Worm (Caenorhabditis elegans) whole organism, early embryonic: Measurements from ENCODE around the gene alh-4.
A peak's percentile ranks its signal among the peaks of the same experiment; 100 is the strongest.

ENCODE experiments used
- B0310.2 ChIP-seq: sonication (generic microtip); optimal IDR thresholded peaks from 2 replicates; lab custom pipeline; 2016; ENCODE audit warnings: mild to moderate bottlenecking, missing genetic modification characterization, missing compliant biosample characterization
- F13C5.2 ChIP-seq: sonication (generic microtip); optimal IDR thresholded peaks from 2 replicates; lab custom pipeline; 2017; ENCODE audit warnings: mild to moderate bottlenecking, missing genetic modification characterization, inconsistent platforms, missing compliant biosample characterization
- aly-1 ChIP-seq: sonication (generic microtip); optimal IDR thresholded peaks from 2 replicates; lab custom pipeline; 2016; ENCODE audit warnings: missing genetic modification characterization, missing compliant biosample characterization
- ama-1 ChIP-seq: fragments of 150-350 bp; optimal IDR thresholded peaks from 2 replicates; lab custom pipeline; 2014
- ceh-13 ChIP-seq: fragments of 200-800 bp; sonication (Bioruptor generic); optimal IDR thresholded peaks from 2 replicates; lab custom pipeline; 2018; ENCODE audit warnings: mild to moderate bottlenecking, missing genetic modification characterization, missing compliant biosample characterization
- ceh-36 ChIP-seq: sonication (generic microtip); optimal IDR thresholded peaks from 2 replicates; lab custom pipeline; 2016; ENCODE audit warnings: missing genetic modification characterization, inconsistent platforms, missing compliant biosample characterization
- ets-7 ChIP-seq: sonication (generic microtip); optimal IDR thresholded peaks from 2 replicates; lab custom pipeline; 2016; ENCODE audit warnings: missing genotype, missing genetic modification characterization, missing compliant biosample characterization
- flt-1 ChIP-seq: fragments of 200-800 bp; sonication (Bioruptor generic); IDR thresholded peaks from 2 replicates; pipeline ENCODE4 v1.3.6; 2022; ENCODE audit warnings: missing genetic modification characterization, missing compliant biosample characterization
- hmbx-1 ChIP-seq: sonication (generic microtip); optimal IDR thresholded peaks from 2 replicates; lab custom pipeline; 2016; ENCODE audit warnings: mild to moderate bottlenecking, missing genetic modification characterization, missing compliant biosample characterization
- hmg-4 ChIP-seq: fragments of 200-800 bp; sonication (Bioruptor generic); optimal IDR thresholded peaks from 2 replicates; lab custom pipeline; 2018; ENCODE audit warnings: mild to moderate bottlenecking, missing genetic modification characterization, missing compliant biosample characterization
- hnd-1 ChIP-seq: sonication (generic microtip); optimal IDR thresholded peaks from 2 replicates; lab custom pipeline; 2016; ENCODE audit warnings: missing genetic modification characterization, missing compliant biosample characterization
- pes-1 ChIP-seq: fragments of 200-800 bp; sonication (Bioruptor generic); IDR thresholded peaks from 2 replicates; pipeline ENCODE4 v1.3.6; 2022; ENCODE audit warnings: missing genetic modification reagents, missing genetic modification characterization, missing compliant biosample characterization
- scrt-1 ChIP-seq: fragments of 200-800 bp; sonication (Bioruptor generic); IDR thresholded peaks from 2 replicates; pipeline ENCODE4 v1.3.6; 2022; ENCODE audit warnings: missing genetic modification characterization, missing compliant biosample characterization
- sea-1 ChIP-seq: fragments of 200-800 bp; sonication (Bioruptor generic); conservative IDR thresholded peaks from 2 replicates; pipeline ENCODE4 v1.3.6; 2022; ENCODE audit warnings: missing genetic modification characterization, missing compliant biosample characterization
- tbx-11 ChIP-seq: fragments of 200-800 bp; sonication (Bioruptor generic); IDR thresholded peaks from 2 replicates; pipeline ENCODE4 v1.3.6; 2022; ENCODE audit warnings: missing genetic modification characterization, missing compliant biosample characterization
- tbx-37 ChIP-seq: fragments of 200-800 bp; sonication (Bioruptor generic); conservative IDR thresholded peaks from 2 replicates; pipeline ENCODE4 v1.3.6; 2022; ENCODE audit warnings: missing genetic modification reagents, missing genetic modification characterization, missing compliant biosample characterization
- tra-4 ChIP-seq: sonication (generic microtip); optimal IDR thresholded peaks from 2 replicates; lab custom pipeline; 2017; ENCODE audit warnings: missing genetic modification characterization, missing compliant biosample characterization

alh-4 gene

DNA sequence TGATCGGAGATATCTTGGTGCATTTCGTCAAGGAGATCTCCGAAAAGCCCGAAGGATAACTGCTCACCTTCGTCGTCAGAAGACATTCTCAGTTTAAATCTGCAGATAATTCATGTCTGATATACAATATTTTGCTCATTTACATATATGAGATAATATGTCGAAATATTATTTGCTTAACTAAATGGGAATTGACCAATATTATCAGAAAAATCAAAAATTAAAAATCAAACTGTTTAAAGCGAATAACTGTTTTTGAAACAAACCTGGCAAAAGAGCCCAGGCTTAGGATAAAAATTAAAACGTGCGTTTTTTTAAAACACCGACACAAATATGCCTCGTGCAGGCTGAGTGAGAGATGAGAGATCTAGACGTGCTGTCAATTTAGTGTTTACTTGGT, 11.9 kb upstream of the alh-4 start, which contains the start of gene T05H4.15:
TSS of gene T05H4.15 (minus strand) at position 101 of the 400 bp plus-strand sequence.
- TF ChIP-seq tbx-37 (GFP tag; lab: Robert Waterston, UW): no peak
- TF ChIP-seq sea-1 (GFP tag; lab: Robert Waterston, UW): no peak

DNA sequence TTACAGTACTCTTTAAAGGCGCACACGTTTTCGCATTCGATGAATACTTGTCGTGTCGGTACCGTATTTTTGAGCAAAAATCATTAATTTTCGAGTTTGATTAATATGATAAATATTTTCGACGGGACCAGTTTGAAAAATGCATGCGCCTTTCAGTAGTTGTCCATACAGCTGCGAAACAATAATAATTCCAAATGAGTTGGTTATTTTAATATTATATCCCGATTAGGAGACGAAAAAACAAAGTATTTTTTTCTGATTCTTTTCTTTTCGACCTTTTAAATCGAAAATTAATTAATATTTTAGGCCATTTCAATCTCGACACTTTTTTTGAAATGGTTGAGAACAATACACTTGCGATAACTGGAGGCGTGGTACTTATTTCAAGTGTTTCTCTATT, 8.9 kb upstream of the alh-4 start, which contains the start of gene T05H4.4:
TSS of gene T05H4.4 (plus strand) at position 301 of the 400 bp plus-strand sequence.
- no peak for TF ChIP-seq tbx-37 (GFP tag; lab: Robert Waterston, UW)
- no peak for TF ChIP-seq ets-7
- TF ChIP-seq hmbx-1: no peak
- TF ChIP-seq hnd-1 (tag; lab: Kevin White, UChicago): no peak
- TF ChIP-seq hmg-4 (GFP tag; lab: Kevin White, UChicago): no peak
- TF ChIP-seq pes-1: no peak
- TF ChIP-seq ama-1 (lab: Kevin White, UChicago): no peak
- TF ChIP-seq B0310.2 (tag; lab: Kevin White, UChicago): no peak
- no peak for TF ChIP-seq sea-1 (GFP tag; lab: Robert Waterston, UW)

DNA sequence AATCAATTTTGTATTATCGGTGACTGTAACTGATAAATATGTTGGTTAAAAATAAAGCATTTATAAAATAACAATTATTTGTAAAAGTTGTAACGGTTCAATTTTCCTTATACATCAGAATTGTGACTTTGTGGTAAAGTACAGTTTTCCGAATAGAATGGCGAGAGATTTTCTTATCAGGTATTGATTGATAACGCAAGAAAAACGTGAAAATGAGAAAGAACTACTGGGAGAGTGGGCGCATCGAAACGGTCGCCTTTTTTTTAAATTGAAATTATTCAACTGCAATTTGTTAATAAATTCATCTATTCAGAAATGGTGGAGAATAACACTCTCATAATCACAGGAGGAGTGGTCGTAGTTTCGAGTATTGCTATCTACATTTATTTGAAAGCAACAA, 6.6 kb upstream of the alh-4 start, which contains the start of gene hpo-19:
TSS of gene hpo-19 (plus strand) at position 314 of the 400 bp plus-strand sequence.
- TF ChIP-seq hmbx-1 (no peak), aly-1 (tag; lab: Kevin White, UChicago) (no peak), ets-7 (no peak), ama-1 (lab: Kevin White, UChicago) (no peak), tra-4 (no peak), scrt-1 (GFP tag; lab: Robert Waterston, UW) (no peak), tbx-37 (GFP tag; lab: Robert Waterston, UW) (no peak), flt-1 (no peak), F13C5.2 (tag; lab: Kevin White, UChicago) (no peak), B0310.2 (tag; lab: Kevin White, UChicago) (no peak), ceh-36 (tag; lab: Kevin White, UChicago) (no peak), tbx-11 (GFP tag; lab: Robert Waterston, UW) (no peak), sea-1 (GFP tag; lab: Robert Waterston, UW) (no peak), hmg-4 (GFP tag; lab: Kevin White, UChicago) (no peak), hnd-1 (tag; lab: Kevin White, UChicago) (no peak), ceh-13 (GFP tag; lab: Kevin White, UChicago) (no peak), pes-1 (no peak)

DNA sequence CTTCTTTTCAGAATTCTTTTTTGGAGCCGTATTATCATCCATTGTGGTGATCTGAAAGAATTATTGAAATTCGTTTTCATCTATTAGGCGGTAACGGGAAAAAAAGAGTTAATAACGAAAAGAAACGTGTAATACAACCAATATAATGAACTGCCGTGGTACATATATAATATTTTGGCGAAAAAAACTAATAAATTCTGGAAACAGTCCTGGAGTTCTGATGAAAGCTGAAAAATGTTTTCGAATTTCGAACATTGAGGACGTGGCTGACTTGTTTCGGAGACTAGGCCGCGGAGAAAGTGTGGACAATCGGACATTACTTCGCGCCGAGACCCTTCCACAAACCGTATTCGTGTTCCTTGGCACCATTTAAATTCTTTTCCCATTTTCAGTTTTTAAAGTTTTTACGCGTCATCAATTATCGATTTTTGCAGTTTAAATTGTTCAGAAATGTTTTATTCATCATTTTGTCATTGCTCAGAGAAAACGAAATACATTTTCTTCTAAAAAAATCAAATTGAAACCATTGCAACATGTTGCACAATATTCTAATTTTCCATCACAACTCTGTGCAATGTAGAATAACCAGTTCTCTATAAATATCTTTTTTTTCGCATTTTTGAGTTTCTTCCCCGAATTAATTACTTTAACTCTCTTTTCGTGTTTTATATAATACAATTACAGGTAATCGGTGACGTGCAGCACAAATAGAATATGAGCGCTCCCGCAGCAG, 3.9 kb upstream of the alh-4 start, which contains the start of the genes gad-1 and erfa-1:
TSS of gene gad-1 (minus strand) at position 51 of the 733 bp plus-strand sequence.
TSS of gene erfa-1 (plus strand) at position 683 of the 733 bp plus-strand sequence.
- no peak for TF ChIP-seq pes-1
- peak; percentile 71 for TF ChIP-seq tbx-37 (GFP tag; lab: Robert Waterston, UW)

DNA sequence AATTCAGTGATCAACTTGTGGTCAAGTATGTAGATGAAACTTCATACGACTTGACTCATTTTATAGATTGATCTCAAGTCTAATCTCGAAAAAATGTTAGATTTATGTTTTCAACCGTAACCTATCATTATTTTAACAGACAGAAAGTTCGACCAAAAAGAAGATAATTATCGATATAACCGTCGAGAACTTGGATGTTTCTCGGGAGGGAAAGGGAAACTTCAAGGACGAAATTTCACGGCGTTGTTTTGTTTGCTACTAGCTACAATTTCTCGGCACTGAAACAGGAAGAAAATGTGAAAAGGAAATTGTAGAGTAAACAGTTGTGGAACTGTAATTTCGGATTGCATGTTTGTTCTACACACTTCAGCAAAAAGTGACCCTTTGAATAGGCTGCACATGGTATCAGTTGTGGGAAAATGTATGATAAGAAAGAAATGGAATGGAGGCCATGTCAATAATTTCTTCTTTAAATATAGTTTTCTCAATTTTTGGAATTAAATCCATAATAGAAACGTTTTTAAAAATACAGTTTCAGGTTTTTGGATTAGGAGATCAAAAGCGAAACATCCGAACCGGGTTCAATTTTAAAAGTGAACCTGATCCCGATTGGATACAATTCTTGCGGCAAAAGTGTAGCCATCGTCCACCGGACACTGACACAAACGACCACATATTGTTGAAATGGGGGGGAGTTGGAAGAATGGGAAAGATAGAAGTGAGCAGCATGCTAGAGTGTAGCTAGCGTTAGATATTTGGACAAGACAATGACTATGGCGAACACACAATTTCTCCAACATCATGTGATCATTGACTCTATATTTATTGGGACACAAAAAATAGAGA, 1.0 kb upstream of the alh-4 start:
- TF ChIP-seq aly-1 (tag; lab: Kevin White, UChicago): no peak
- TF ChIP-seq scrt-1 (GFP tag; lab: Robert Waterston, UW): no peak

DNA sequence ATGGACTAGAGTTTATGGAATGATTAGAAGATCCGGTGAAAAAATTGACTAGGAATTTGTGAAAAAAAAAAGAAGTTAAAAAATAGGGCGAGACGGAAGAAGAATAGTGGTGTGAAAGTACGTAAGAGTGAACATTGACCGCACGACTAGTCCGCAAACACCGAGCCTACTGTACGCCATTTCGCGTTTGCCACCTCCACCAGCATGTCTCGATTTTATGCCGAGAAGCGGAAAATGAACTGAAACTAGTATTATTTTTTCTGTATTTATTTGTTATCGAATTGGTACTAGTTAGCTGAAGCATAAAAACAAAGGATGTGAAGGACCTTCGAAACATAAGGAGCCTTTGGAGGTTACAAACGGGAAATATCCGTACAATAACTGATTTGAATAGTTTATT, 2.3 kb downstream of the alh-4 start:
- TF ChIP-seq tbx-37 (GFP tag; lab: Robert Waterston, UW) (no peak), aly-1 (tag; lab: Kevin White, UChicago) (no peak), F13C5.2 (tag; lab: Kevin White, UChicago) (peak; percentile 10), hmbx-1 (no peak), hnd-1 (tag; lab: Kevin White, UChicago) (no peak)

DNA sequence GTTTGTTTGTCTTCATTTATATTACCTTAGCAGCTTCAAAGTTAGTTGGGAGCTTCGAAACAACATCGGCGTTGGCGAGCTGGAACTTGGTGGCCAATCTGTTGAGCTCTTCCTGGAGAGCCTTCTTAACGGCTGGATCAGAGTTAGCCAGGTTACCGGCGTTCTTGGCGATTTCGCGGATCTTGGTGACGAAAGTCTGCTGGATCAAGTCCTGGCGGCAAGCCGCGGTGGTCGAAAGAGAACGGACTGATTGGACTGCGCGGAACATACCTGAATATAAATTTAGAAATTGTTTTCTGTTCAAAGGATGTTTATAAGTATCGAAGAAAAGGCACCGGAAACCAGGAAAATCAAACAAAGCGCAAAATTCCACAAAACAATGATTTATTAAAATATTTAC, 2.9 kb downstream of the alh-4 start, which contains the start of gene atp-4:
TSS of gene atp-4 (minus strand) at position 270 of the 400 bp plus-strand sequence.
- TF ChIP-seq flt-1 (no peak), ceh-36 (tag; lab: Kevin White, UChicago) (no peak), scrt-1 (GFP tag; lab: Robert Waterston, UW) (no peak), sea-1 (GFP tag; lab: Robert Waterston, UW) (no peak), hmbx-1 (no peak), hnd-1 (tag; lab: Kevin White, UChicago) (no peak), pes-1 (no peak), F13C5.2 (tag; lab: Kevin White, UChicago) (no peak), ama-1 (lab: Kevin White, UChicago) (no peak), B0310.2 (tag; lab: Kevin White, UChicago) (no peak)

DNA sequence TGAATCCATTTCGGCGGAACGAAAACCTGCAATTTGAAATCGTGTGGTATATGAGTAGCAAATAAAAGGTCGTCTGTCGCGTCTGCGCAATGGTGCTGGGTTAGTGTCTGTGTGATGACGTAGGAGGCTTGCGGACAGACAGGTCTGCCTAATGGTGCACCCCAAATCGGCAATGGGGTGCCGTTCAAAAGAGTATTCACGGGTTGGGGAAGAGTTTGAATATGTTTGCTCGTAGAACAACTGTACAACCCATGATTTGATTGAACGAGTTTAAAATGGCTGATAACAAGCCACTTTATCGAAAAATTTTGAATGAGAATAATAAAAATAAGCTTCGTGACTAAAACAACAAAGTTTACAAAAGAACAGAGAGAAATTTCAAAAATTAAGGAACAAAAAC, 3.8 kb downstream of the alh-4 start, which contains the start of gene T05H4.11:
TSS of gene T05H4.11 (minus strand) at position 335 of the 400 bp plus-strand sequence.
- no peak for TF ChIP-seq F13C5.2 (tag; lab: Kevin White, UChicago)
- no peak for TF ChIP-seq ceh-13 (GFP tag; lab: Kevin White, UChicago)
- TF ChIP-seq tbx-11 (GFP tag; lab: Robert Waterston, UW): no peak
- TF ChIP-seq sea-1 (GFP tag; lab: Robert Waterston, UW): no peak
- no peak for TF ChIP-seq flt-1
